Worm (Caenorhabditis elegans) whole organism, L1 larva: ENCODE results near the gene iglr-2.
"Not testable (repeated sequence)": the region's sequence is repeated elsewhere in the genome, so short reads cannot be mapped to it uniquely, and the experiment has no call there.

Experiments used
- ceh-82 ChIP-seq, 3 experiments: fragments of 150-350 bp in 1 of 3; sonication (generic microtip) in 2 of 3; optimal IDR thresholded peaks; 2 replicates each; lab custom pipeline; 2014 to 2017; ENCODE audit warnings: missing biosample characterization in 3 of 3, missing genetic modification characterization in 3 of 3
- ceh-90 ChIP-seq: sonication (generic microtip); optimal IDR thresholded peaks from 2 replicates; lab custom pipeline; 2016; ENCODE audit warnings: missing genetic modification characterization, missing compliant biosample characterization
- elt-3 ChIP-seq, 6 experiments: fragments of 150-350 bp in 1 of 6; sonication (generic microtip); optimal IDR thresholded peaks; 2 replicates each; lab custom pipeline; 2017 to 2018; ENCODE audit warnings: missing biosample characterization in 6 of 6, missing genetic modification characterization in 6 of 6, inconsistent platforms in 1 of 6
- lin-35 ChIP-seq, 2 experiments: fragments of 150-350 bp; optimal IDR thresholded peaks; 2 replicates each; lab custom pipeline; 2014; ENCODE audit warnings: missing biosample characterization in 2 of 2, missing genetic modification characterization in 2 of 2, missing genetic modification reagents in 2 of 2
- lin-39 ChIP-seq: fragments of 150-350 bp; optimal IDR thresholded peaks from 2 replicates; lab custom pipeline; 2014; ENCODE audit warnings: missing biosample characterization, missing genetic modification reagents, missing genetic modification characterization
- mef-2 ChIP-seq: fragments of 150-350 bp; optimal IDR thresholded peaks from 2 replicates; lab custom pipeline; 2014; ENCODE audit warnings: missing biosample characterization, missing genetic modification characterization
- nhr-28 ChIP-seq: fragments of 150-350 bp; optimal IDR thresholded peaks from 2 replicates; lab custom pipeline; 2014; ENCODE audit warnings: missing biosample characterization, missing genetic modification characterization
- nhr-77 ChIP-seq: fragments of 150-350 bp; optimal IDR thresholded peaks from 2 replicates; lab custom pipeline; 2014; ENCODE audit warnings: missing biosample characterization, missing genetic modification characterization
- nhr-85 ChIP-seq: sonication (generic microtip); peaks from one replicate; lab custom pipeline; 2016; ENCODE audit warnings: missing genetic modification characterization, inconsistent platforms, missing compliant biosample characterization
- pag-3 ChIP-seq: sonication (generic microtip); optimal IDR thresholded peaks from 2 replicates; lab custom pipeline; 2017; ENCODE audit warnings: missing genetic modification characterization, mild to moderate bottlenecking, missing compliant biosample characterization, antibody characterized with exemption, borderline replicate concordance; ENCODE audit not compliant: insufficient read depth
- snpc-4 ChIP-seq: fragments of 150-350 bp; optimal IDR thresholded peaks from 2 replicates; lab custom pipeline; 2014; ENCODE audit warnings: missing biosample characterization, missing genetic modification characterization
- sox-4 ChIP-seq: sonication (generic microtip); optimal IDR thresholded peaks from 2 replicates; lab custom pipeline; 2016; ENCODE audit warnings: missing genetic modification characterization, missing compliant biosample characterization
- xbp-1 ChIP-seq: sonication (generic microtip); optimal IDR thresholded peaks from 2 replicates; lab custom pipeline; 2016; ENCODE audit warnings: missing genetic modification characterization, missing compliant biosample characterization
- ztf-11 ChIP-seq, 2 experiments: sonication (generic microtip); optimal IDR thresholded peaks; 2 replicates each; lab custom pipeline; 2016 to 2017; ENCODE audit warnings: missing genetic modification characterization in 2 of 2, missing biosample characterization in 1 of 2, missing compliant biosample characterization in 1 of 2

DNA sequence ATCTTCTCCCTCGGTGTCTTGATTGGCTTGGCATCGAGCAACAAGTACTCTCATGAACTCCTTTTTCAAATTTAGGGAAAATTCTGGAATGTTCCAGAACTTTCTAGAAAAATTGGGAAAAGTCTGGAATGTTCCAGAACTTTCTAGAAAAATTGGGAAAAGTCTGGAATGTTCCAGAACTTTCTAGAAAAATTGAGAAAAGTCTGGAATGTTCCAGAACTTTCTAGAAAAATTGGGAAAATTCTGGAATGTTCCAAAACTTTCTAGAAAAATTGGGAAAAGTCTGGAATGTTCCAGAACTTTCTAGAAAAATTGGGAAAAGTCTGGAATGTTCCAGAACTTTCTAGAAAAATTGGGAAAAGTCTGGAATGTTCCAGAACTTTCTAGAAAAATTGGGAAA lies 13.2 kb upstream of the iglr-2 start, which contains the start of gene ZC262.7:
- not testable (repeated sequence) for TF ChIP-seq sox-4; nhr-28 (tag; lab: Kevin White, UChicago); ztf-11 (tag; optimal IDR thresholded peaks at IDR 0.05; lab: Kevin White, UChicago); ceh-82 (tag; optimal IDR thresholded peaks at IDR 0.05; lab: Kevin White, UChicago); mef-2 (tag; lab: Kevin White, UChicago); nhr-77 (tag; lab: Kevin White, UChicago); lin-35 (GFP tag; optimal IDR thresholded peaks at IDR 0.05; lab: Kevin White, UChicago); pag-3 (tag; lab: Kevin White, UChicago); nhr-85; ceh-90 (tag; lab: Kevin White, UChicago); elt-3 (tag; optimal IDR thresholded peaks at IDR 0.05; lab: Kevin White, UChicago); xbp-1 (tag; lab: Kevin White, UChicago); lin-39 (tag; lab: Kevin White, UChicago); snpc-4 (tag; lab: Kevin White, UChicago)
